Fruit fly (Drosophila melanogaster): ENCODE data around the gene whe.

whe gene

DNA sequence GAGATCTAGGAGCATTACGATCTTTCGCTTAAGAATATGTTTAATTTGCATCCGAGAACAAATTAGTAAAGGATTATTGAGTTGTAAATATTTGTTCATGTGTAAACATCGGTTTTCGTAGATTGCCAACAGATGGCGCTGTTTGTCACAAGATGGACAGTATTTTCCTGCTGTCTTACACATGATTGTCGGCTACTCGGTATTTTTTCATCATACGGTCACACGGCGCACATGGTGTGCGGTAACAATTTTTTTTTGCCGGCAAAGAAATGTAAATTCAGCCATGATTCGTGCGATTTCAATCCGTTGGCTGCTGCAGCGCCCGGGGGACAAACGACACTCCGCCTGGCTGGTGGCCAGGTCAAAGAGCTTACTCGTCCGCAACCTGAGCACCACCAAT is 39.7 kb downstream of the whe start, which contains the start of the genes bbx and waw (continued):
- no peak for TF ChIP-seq gcm (GFP tag; optimal IDR thresholded peaks at IDR 0.05)
- peak; percentile 40 for TF ChIP-seq CG17385 (GFP tag; optimal IDR thresholded peaks at IDR 0.05)
- TF ChIP-seq wek (GFP tag; optimal IDR thresholded peaks at IDR 0.05): peak; percentile 4
- TF ChIP-seq CG4707 (GFP tag; optimal IDR thresholded peaks at IDR 0.05): peak; percentile 17
- peak; percentile 44 for TF ChIP-seq Fer1 (GFP tag; optimal IDR thresholded peaks at IDR 0.05)
- TF ChIP-seq eyg (GFP tag; optimal IDR thresholded peaks at IDR 0.05): no peak
- TF ChIP-seq Opbp (GFP tag; IDR thresholded peaks at IDR 0.05; ENCODE audit: partially characterized antibody): no peak
- no peak for TF ChIP-seq CG11696 (GFP tag; IDR thresholded peaks at IDR 0.05)
- TF ChIP-seq da (GFP tag; optimal IDR thresholded peaks at IDR 0.05): no peak
- peak; percentile 18 for TF ChIP-seq pho (GFP tag; optimal IDR thresholded peaks at IDR 0.05)
- peak; percentile 19 for TF ChIP-seq CG1233 (GFP tag; optimal IDR thresholded peaks at IDR 0.05)
- TF ChIP-seq Eip74EF (GFP tag; optimal IDR thresholded peaks at IDR 0.05): no peak
- no peak for TF ChIP-seq sisA (GFP tag; IDR thresholded peaks at IDR 0.05)
- peak; percentile 5 for TF ChIP-seq CG8290 (GFP tag; optimal IDR thresholded peaks at IDR 0.05)
- TF ChIP-seq CG8290 (tag; optimal IDR thresholded peaks at IDR 0.05): no peak
- peak; percentile 23 for TF ChIP-seq bigmax (GFP tag; optimal IDR thresholded peaks at IDR 0.05)
- TF ChIP-seq sens (GFP tag): peak; percentile 85
- TF ChIP-seq dpn (GFP tag; optimal IDR thresholded peaks at IDR 0.05): peak in 1 of 2 experiments; percentile 16
- TF ChIP-seq eve (GFP tag; optimal IDR thresholded peaks at IDR 0.05): no peak
- TF ChIP-seq Poxn (GFP tag; IDR thresholded peaks at IDR 0.05): no peak
- no peak for TF ChIP-seq Side (GFP tag; optimal IDR thresholded peaks at IDR 0.05)
- TF ChIP-seq fd64A (GFP tag; optimal IDR thresholded peaks at IDR 0.05): no peak
- no peak for TF ChIP-seq Antp (GFP tag; optimal IDR thresholded peaks at IDR 0.05)
- peak; percentile 26 for TF ChIP-seq CG17829 (tag; optimal IDR thresholded peaks at IDR 0.05)
- TF ChIP-seq maf-S (GFP tag; optimal IDR thresholded peaks at IDR 0.05): peak; percentile 50
- TF ChIP-seq ken (GFP tag; IDR thresholded peaks at IDR 0.05): 0 out of 3 replicates have a peak, but pooled peaks have one; percentile 16
- TF ChIP-seq CG11085 (GFP tag; IDR thresholded peaks at IDR 0.05): no peak
- TF ChIP-seq MESR4 (GFP tag; optimal IDR thresholded peaks at IDR 0.05): peak; percentile 71
- TF ChIP-seq row (GFP tag; IDR thresholded peaks at IDR 0.05): peak; percentile 16; the same call in 1 of the 3 replicates
- no peak for TF ChIP-seq CG15011 (GFP tag; optimal IDR thresholded peaks at IDR 0.05)
- peak; percentile 25 for TF ChIP-seq CG4328 (GFP tag; optimal IDR thresholded peaks at IDR 0.05)
- no peak; the same call in 2 of the 3 replicates for TF ChIP-seq knrl (GFP tag; IDR thresholded peaks at IDR 0.05; ENCODE audit: partially characterized antibody)
- TF ChIP-seq lbe (GFP tag; optimal IDR thresholded peaks at IDR 0.05): no peak
- TF ChIP-seq ranshi (GFP tag; IDR thresholded peaks at IDR 0.05): no peak
- no peak for TF ChIP-seq inv (GFP tag; IDR thresholded peaks at IDR 0.05; ENCODE audit: partially characterized antibody)
- TF ChIP-seq Doc2 (GFP tag; IDR thresholded peaks at IDR 0.05): no peak
- TF ChIP-seq Atf-2 (GFP tag; optimal IDR thresholded peaks at IDR 0.05): no peak
- TF ChIP-seq crol (GFP tag; IDR thresholded peaks at IDR 0.05): no peak
- no peak for TF ChIP-seq E2f1 (GFP tag; IDR thresholded peaks at IDR 0.05)
- no peak for TF ChIP-seq crc (GFP tag; optimal IDR thresholded peaks at IDR 0.05)
- TF ChIP-seq mirr (GFP tag; optimal IDR thresholded peaks at IDR 0.05): peak; percentile 54
- TF ChIP-seq CG16813 (GFP tag; IDR thresholded peaks at IDR 0.05; ENCODE audit: partially characterized antibody): no peak
- peak; percentile 66 for TF ChIP-seq CG17912 (GFP tag; optimal IDR thresholded peaks at IDR 0.05)
- TF ChIP-seq insv (GFP tag; optimal IDR thresholded peaks at IDR 0.05): peak in 1 of 2 experiments; percentile 20
- TF ChIP-seq GATAe (GFP tag; conservative IDR thresholded peaks at IDR 0.05): no peak
- no peak for TF ChIP-seq Stat92E (GFP tag; optimal IDR thresholded peaks at IDR 0.05)
- TF ChIP-seq CG4730 (GFP tag; IDR thresholded peaks at IDR 0.05): no peak
- TF ChIP-seq HHEX (GFP tag; optimal IDR thresholded peaks at IDR 0.05): peak; percentile 34
- no peak for TF ChIP-seq lab (GFP tag; optimal IDR thresholded peaks at IDR 0.05)
- TF ChIP-seq lola (GFP tag; optimal IDR thresholded peaks at IDR 0.05): peak in 1 of 3 experiments; percentile 22
- TF ChIP-seq ci (GFP tag; IDR thresholded peaks at IDR 0.05): no peak; the same call in 2 of the 3 replicates

Measured in whole organism, embryonic.